Fruit fly (Drosophila melanogaster): ENCODE results near the gene CG46280.

Gene CG46280

DNA sequence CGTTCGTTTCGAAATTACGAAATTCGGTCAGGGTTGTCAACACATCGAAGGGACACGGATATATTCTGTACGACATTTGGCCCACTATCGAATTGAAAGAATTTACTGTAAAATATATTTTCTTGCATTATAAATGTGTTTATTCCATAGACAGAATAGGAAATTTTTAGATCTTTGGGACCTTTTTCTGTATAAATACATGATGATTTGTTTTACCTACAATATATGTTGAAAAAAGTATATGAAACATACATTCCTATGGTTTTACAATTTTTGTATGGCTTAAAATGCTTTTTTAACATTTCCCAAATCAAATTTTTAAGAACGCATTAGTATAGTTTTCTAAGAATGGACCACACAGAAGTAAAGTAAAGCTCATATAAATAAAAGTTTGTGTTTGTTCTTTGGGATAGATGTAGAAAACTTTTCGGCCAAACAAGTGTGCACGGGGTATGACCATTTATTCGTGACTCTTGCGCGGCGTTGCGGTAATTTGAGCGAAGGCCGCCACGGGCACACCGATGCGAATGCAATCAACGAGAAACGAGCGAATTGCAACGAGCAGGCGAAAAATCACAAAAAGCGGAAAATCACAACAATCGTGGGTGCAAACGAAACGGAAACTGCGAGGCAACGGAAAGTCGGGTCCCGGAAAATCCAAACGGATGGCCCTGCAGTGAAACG lies 32.8 kb downstream of the CG46280 start, which contains the start of the genes CG17327, CG44194 and CG7518 (continued):
- TF ChIP-seq al (GFP tag; IDR thresholded peaks at IDR 0.05), result peak; percentile 26; the same call in 1 of the 2 replicates
- peak; percentile 18 to 59 for TF ChIP-seq Pdp1 (GFP tag; optimal IDR thresholded peaks at IDR 0.05)
- TF ChIP-seq CG18011 (GFP tag; optimal IDR thresholded peaks at IDR 0.05), result no peak
- TF ChIP-seq lbe (GFP tag; optimal IDR thresholded peaks at IDR 0.05), result no peak
- TF ChIP-seq Mad (GFP tag; optimal IDR thresholded peaks at IDR 0.05), result no peak
- no peak for TF ChIP-seq da (GFP tag; optimal IDR thresholded peaks at IDR 0.05)
- no peak for TF ChIP-seq Ada2b (GFP tag; IDR thresholded peaks at IDR 0.05)
- TF ChIP-seq CG15479 (GFP tag; optimal IDR thresholded peaks at IDR 0.05), result no peak
- TF ChIP-seq knrl (GFP tag; IDR thresholded peaks at IDR 0.05; ENCODE audit: partially characterized antibody), result peak; percentile 47; the same call in 2 of the 3 replicates
- no peak for TF ChIP-seq br (optimal IDR thresholded peaks at IDR 0.05)
- peak; percentile 42 for TF ChIP-seq CG15514 (GFP tag; optimal IDR thresholded peaks at IDR 0.05)
- TF ChIP-seq CG17612 (GFP tag; IDR thresholded peaks at IDR 0.05), result no peak
- no peak for TF ChIP-seq Awh (GFP tag; IDR thresholded peaks at IDR 0.05)
- no peak for TF ChIP-seq CG15011 (GFP tag; optimal IDR thresholded peaks at IDR 0.05)
- TF ChIP-seq Doc3 (GFP tag; IDR thresholded peaks at IDR 0.05; ENCODE audit: partially characterized antibody), result no peak; the same call in 2 of the 3 replicates
- no peak for TF ChIP-seq Trl (optimal IDR thresholded peaks at IDR 0.05)
- no peak for TF ChIP-seq Trl (GFP tag; optimal IDR thresholded peaks at IDR 0.05)
- no peak for TF ChIP-seq CG6854 (GFP tag; optimal IDR thresholded peaks at IDR 0.05)
- no peak for TF ChIP-seq bigmax (GFP tag; optimal IDR thresholded peaks at IDR 0.05)
- no peak for TF ChIP-seq Stat92E (GFP tag; optimal IDR thresholded peaks at IDR 0.05)
- peak; percentile 27 for TF ChIP-seq mam (GFP tag; optimal IDR thresholded peaks at IDR 0.05)
- no peak for TF ChIP-seq Tbp (GFP tag; optimal IDR thresholded peaks at IDR 0.05)
- TF ChIP-seq CG18599 (GFP tag; optimal IDR thresholded peaks at IDR 0.05), result no peak
- peak; percentile 42 for TF ChIP-seq CG2120 (GFP tag; optimal IDR thresholded peaks at IDR 0.05)
- no peak for TF ChIP-seq CG7556 (GFP tag; optimal IDR thresholded peaks at IDR 0.05)
- no peak for TF ChIP-seq p53 (GFP tag; optimal IDR thresholded peaks at IDR 0.05)
- no peak for TF ChIP-seq tap (tag; optimal IDR thresholded peaks at IDR 0.05)
- TF ChIP-seq CG13894 (tag; optimal IDR thresholded peaks at IDR 0.05), result no peak
- TF ChIP-seq E2f2 (GFP tag; IDR thresholded peaks at IDR 0.05), result peak; percentile 24; the same call in 1 of the 2 replicates
- TF ChIP-seq wdn (GFP tag; IDR thresholded peaks at IDR 0.05), result no peak
- peak; percentile 52 for TF ChIP-seq Scr (GFP tag; IDR thresholded peaks at IDR 0.05; ENCODE audit: partially characterized antibody)
- TF ChIP-seq cg (GFP tag; optimal IDR thresholded peaks at IDR 0.05), result no peak
- TF ChIP-seq btn (GFP tag; optimal IDR thresholded peaks at IDR 0.05), result no peak
- no peak for TF ChIP-seq NfI (GFP tag; optimal IDR thresholded peaks at IDR 0.05)
- TF ChIP-seq Bdp1 (GFP tag; optimal IDR thresholded peaks at IDR 0.05), result no peak
- no peak for TF ChIP-seq Elba2 (GFP tag; optimal IDR thresholded peaks at IDR 0.05)
- no peak for TF ChIP-seq Ravus (GFP tag; IDR thresholded peaks at IDR 0.05)
- peak; percentile 62 for TF ChIP-seq Ets97D (GFP tag; optimal IDR thresholded peaks at IDR 0.05)
- TF ChIP-seq CG14860 (GFP tag; IDR thresholded peaks at IDR 0.05; ENCODE audit: partially characterized antibody), result 0 out of 3 replicates have a peak, but pooled peaks have one; percentile 13
- no peak for TF ChIP-seq vnd (GFP tag; IDR thresholded peaks at IDR 0.05; ENCODE audit: partially characterized antibody)
- TF ChIP-seq H15 (GFP tag; IDR thresholded peaks at IDR 0.05), result no peak
- TF ChIP-seq odd (GFP tag; optimal IDR thresholded peaks at IDR 0.05), result no peak
- TF ChIP-seq tio (GFP tag; optimal IDR thresholded peaks at IDR 0.05), result no peak
- TF ChIP-seq CG5953 (GFP tag; IDR thresholded peaks at IDR 0.05), result no peak
- TF ChIP-seq ham (GFP tag; IDR thresholded peaks at IDR 0.05), result no peak
- no peak for TF ChIP-seq Nf-YC (tag; optimal IDR thresholded peaks at IDR 0.05)
- peak; percentile 74 for TF ChIP-seq CG2116 (GFP tag; optimal IDR thresholded peaks at IDR 0.05)
- TF ChIP-seq sisA (GFP tag; IDR thresholded peaks at IDR 0.05), result no peak
- TF ChIP-seq CG17912 (GFP tag; optimal IDR thresholded peaks at IDR 0.05), result no peak
- TF ChIP-seq sqz (GFP tag; optimal IDR thresholded peaks at IDR 0.05), result no peak

Measured in whole organism, embryonic.